Worm (Caenorhabditis elegans) whole organism, L3 larva: ENCODE results near the gene str-37.

Experiments used
- ZK546.5 ChIP-seq: sonication (generic microtip); optimal IDR thresholded peaks from 2 replicates; lab custom pipeline; 2017; ENCODE audit warnings: missing biosample characterization, missing genetic modification characterization
- ama-1 ChIP-seq: fragments of 150-350 bp; optimal IDR thresholded peaks from 2 replicates; lab custom pipeline; 2018
- ceh-16 ChIP-seq: sonication (generic microtip); optimal IDR thresholded peaks from 2 replicates; lab custom pipeline; 2017; ENCODE audit warnings: missing biosample characterization, missing genetic modification characterization
- ceh-28 ChIP-seq: fragments of 150-350 bp; optimal IDR thresholded peaks from 2 replicates; lab custom pipeline; 2014; ENCODE audit warnings: missing biosample characterization, missing genetic modification reagents, missing genetic modification characterization
- egl-27 ChIP-seq: sonication (generic microtip); optimal IDR thresholded peaks from 4 replicates; lab custom pipeline; 2017; ENCODE audit warnings: missing biosample characterization, missing genetic modification reagents, missing genetic modification characterization
- jun-1 ChIP-seq: fragments of 150-350 bp; optimal IDR thresholded peaks from 2 replicates; lab custom pipeline; 2014; ENCODE audit warnings: missing biosample characterization, missing genetic modification reagents, missing genetic modification characterization
- nhr-11 ChIP-seq: fragments of 150-350 bp; optimal IDR thresholded peaks from 2 replicates; lab custom pipeline; 2014; ENCODE audit warnings: missing biosample characterization, missing genetic modification characterization
- pha-4 ChIP-seq: fragments of 150-350 bp; optimal IDR thresholded peaks from 2 replicates; lab custom pipeline; 2014; ENCODE audit warnings: missing biosample characterization, missing genetic modification reagents, missing genetic modification characterization
- unc-39 ChIP-seq: sonication (generic microtip); optimal IDR thresholded peaks from 4 replicates; lab custom pipeline; 2017; ENCODE audit warnings: missing biosample characterization, missing genetic modification characterization
- unc-62 ChIP-seq: fragments of 150-350 bp; sonication (generic microtip); optimal IDR thresholded peaks from 4 replicates; lab custom pipeline; 2014; ENCODE audit warnings: missing biosample characterization, missing genetic modification reagents, missing genetic modification characterization

ce11 chrV:13335883-13336419, 8.4 kb downstream of the str-37 start, which contains the start of gene C50B6.9:
- no peak for TF ChIP-seq ama-1 (lab: Kevin White, UChicago)
- no peak for TF ChIP-seq egl-27
- no peak for TF ChIP-seq unc-62 (GFP tag; lab: Kevin White, UChicago)
- TF ChIP-seq ceh-16 (tag; lab: Kevin White, UChicago): no peak
- TF ChIP-seq ceh-28: no peak
- no peak for TF ChIP-seq nhr-11 (tag; lab: Kevin White, UChicago)
- TF ChIP-seq ZK546.5 (tag; lab: Kevin White, UChicago): no peak
- no peak for TF ChIP-seq jun-1 (tag; lab: Kevin White, UChicago)
- no peak for TF ChIP-seq unc-39 (tag; lab: Kevin White, UChicago)
- no peak for TF ChIP-seq pha-4
